Worm (Caenorhabditis elegans): Measurements from ENCODE around the gene smut-1.
"Not testable (repeated sequence)": the region's sequence is repeated elsewhere in the genome, so short reads cannot be mapped to it uniquely, and the experiment has no call there.

- TF ChIP-seq pqm-1 (tag; optimal IDR thresholded peaks at IDR 0.05); nhr-76 (tag; optimal IDR thresholded peaks at IDR 0.05); Y48G9A.11 (GFP tag; IDR thresholded peaks at IDR 0.05); daf-19 (GFP tag; conservative IDR thresholded peaks at IDR 0.05); nhr-25 (tag; optimal IDR thresholded peaks at IDR 0.05; ENCODE audit: borderline replicate concordance, insufficient read depth); mes-2 (tag; optimal IDR thresholded peaks at IDR 0.05; ENCODE audit: poor library complexity, severe bottlenecking); unc-62 (GFP tag; optimal IDR thresholded peaks at IDR 0.05 in 1 of 2); unc-62 (tag; optimal IDR thresholded peaks at IDR 0.05); daf-16 (GFP tag; optimal IDR thresholded peaks at IDR 0.05); daf-16 (tag; optimal IDR thresholded peaks at IDR 0.05); F44E2.7 (GFP tag; IDR thresholded peaks at IDR 0.05): not testable (repeated sequence)
Observed at ce11 chrV:6069968-6070367, 26.9 kb upstream of the smut-1 start, which contains the start of gene fbxa-214.

Measured in whole organism, L4 larva.